Fruit fly (Drosophila melanogaster) whole organism, embryonic: ENCODE results near the gene Tm1.

Experiments used
- ATbp ChIP-seq: fragments of 200-800 bp; sonication (Bioruptor generic); optimal IDR thresholded peaks from 2 replicates; lab custom pipeline; 2017; ENCODE audit warnings: missing biosample characterization, mild to moderate bottlenecking, missing genetic modification characterization, missing genetic modification reagents
- Aef1 ChIP-seq: fragments of 200-800 bp; sonication (Bioruptor generic); IDR thresholded peaks from 3 replicates; pipeline ENCODE4 v1.3.6; 2022; ENCODE audit warnings: missing biosample characterization, missing genetic modification characterization
- CG10565 ChIP-seq: fragments of 200-800 bp; sonication (Bioruptor generic); optimal IDR thresholded peaks from 3 replicates; lab custom pipeline; 2016; ENCODE audit warnings: missing biosample characterization, mild to moderate bottlenecking, missing genetic modification characterization
- CG11696 ChIP-seq: fragments of 200-800 bp; sonication (Bioruptor generic); IDR thresholded peaks from 2 replicates; pipeline ENCODE4 v1.3.6; 2022; ENCODE audit warnings: missing biosample characterization, missing genetic modification characterization
- CG15073 ChIP-seq: fragments of 200-800 bp; sonication (Bioruptor generic); optimal IDR thresholded peaks from 2 replicates; lab custom pipeline; 2016; ENCODE audit warnings: missing biosample characterization, missing genetic modification characterization
- CG15269 ChIP-seq: fragments of 200-800 bp; sonication (Bioruptor generic); optimal IDR thresholded peaks from 2 replicates; lab custom pipeline; 2018; ENCODE audit warnings: missing biosample characterization, mild to moderate bottlenecking, missing genetic modification characterization, moderate library complexity
- CG1529 ChIP-seq: fragments of 200-800 bp; sonication (Bioruptor generic); optimal IDR thresholded peaks from 3 replicates; lab custom pipeline; 2018; ENCODE audit warnings: missing biosample characterization, missing genetic modification characterization
- CG16815 ChIP-seq: fragments of 200-800 bp; sonication (Bioruptor generic); optimal IDR thresholded peaks from 3 replicates; lab custom pipeline; 2017; ENCODE audit warnings: missing biosample characterization, mild to moderate bottlenecking, missing genetic modification characterization
- CG18262 ChIP-seq: fragments of 200-800 bp; optimal IDR thresholded peaks from 3 replicates; lab custom pipeline; 2019; ENCODE audit warnings: missing biosample characterization, mild to moderate bottlenecking, missing genetic modification characterization, moderate library complexity
- CG18599 ChIP-seq: fragments of 200-800 bp; sonication (Bioruptor generic); optimal IDR thresholded peaks from 3 replicates; lab custom pipeline; 2017; ENCODE audit warnings: missing biosample characterization, missing genetic modification characterization, mild to moderate bottlenecking, moderate library complexity, missing genetic modification reagents
- CG32772 ChIP-seq: fragments of 200-800 bp; sonication (Bioruptor generic); IDR thresholded peaks from 2 replicates; pipeline ENCODE4 v1.3.6; 2022; ENCODE audit warnings: missing biosample characterization, missing genetic modification characterization
- CG33557 ChIP-seq: fragments of 200-800 bp; sonication (Bioruptor generic); optimal IDR thresholded peaks from 2 replicates; lab custom pipeline; 2019; ENCODE audit warnings: missing biosample characterization, mild to moderate bottlenecking, missing genetic modification characterization, moderate library complexity
- CG34376 ChIP-seq: fragments of 200-800 bp; sonication (Bioruptor generic); optimal IDR thresholded peaks from 2 replicates; lab custom pipeline; 2018; ENCODE audit warnings: missing biosample characterization, mild to moderate bottlenecking, missing genetic modification characterization
- CG42726 ChIP-seq: fragments of 200-800 bp; sonication (Bioruptor generic); IDR thresholded peaks from 2 replicates; pipeline ENCODE4 v1.3.6; 2022; ENCODE audit warnings: missing biosample characterization, missing genetic modification characterization; ENCODE audit not compliant: partially characterized antibody
- CG4404 ChIP-seq: fragments of 200-800 bp; sonication (Bioruptor generic); IDR thresholded peaks from 2 replicates; pipeline ENCODE4 v1.3.6; 2022; ENCODE audit warnings: missing biosample characterization, missing genetic modification characterization
- CG5245 ChIP-seq: fragments of 200-800 bp; sonication (Bioruptor generic); optimal IDR thresholded peaks from 3 replicates; lab custom pipeline; 2016; ENCODE audit warnings: missing biosample characterization, missing genetic modification characterization
- CG6813 ChIP-seq: fragments of 200-800 bp; sonication (Bioruptor generic); optimal IDR thresholded peaks from 2 replicates; lab custom pipeline; 2017; ENCODE audit warnings: missing biosample characterization, missing genetic modification characterization, mild to moderate bottlenecking, moderate library complexity, missing genetic modification reagents
- CG7786 ChIP-seq: fragments of 200-800 bp; sonication (Bioruptor generic); optimal IDR thresholded peaks from 2 replicates; lab custom pipeline; 2016; ENCODE audit warnings: missing biosample characterization, missing genetic modification characterization
- CG9727 ChIP-seq: fragments of 200-800 bp; sonication (Bioruptor generic); optimal IDR thresholded peaks from 3 replicates; lab custom pipeline; 2017; ENCODE audit warnings: missing biosample characterization, mild to moderate bottlenecking, missing genetic modification characterization
- CG9817 ChIP-seq: fragments of 200-800 bp; sonication (Bioruptor generic); optimal IDR thresholded peaks from 2 replicates; lab custom pipeline; 2018; ENCODE audit warnings: missing biosample characterization, mild to moderate bottlenecking, missing genetic modification characterization, moderate library complexity
- CHES-1-like ChIP-seq: fragments of 200-800 bp; sonication (Bioruptor generic); optimal IDR thresholded peaks from 2 replicates; lab custom pipeline; 2016; ENCODE audit warnings: missing biosample characterization, missing genetic modification characterization
- Dip3 ChIP-seq: fragments of 200-800 bp; sonication (Bioruptor generic); optimal IDR thresholded peaks from 3 replicates; lab custom pipeline; 2016; ENCODE audit warnings: missing biosample characterization, missing genetic modification characterization
- Dref ChIP-seq: fragments of 200-800 bp; sonication (Bioruptor generic); IDR thresholded peaks from 2 replicates; pipeline ENCODE4 v1.3.6; 2022; ENCODE audit warnings: missing biosample characterization, missing genetic modification characterization
- Fer2 ChIP-seq: fragments of 200-800 bp; sonication (Bioruptor generic); optimal IDR thresholded peaks from 2 replicates; lab custom pipeline; 2018; ENCODE audit warnings: missing biosample characterization, mild to moderate bottlenecking, missing genetic modification characterization, moderate library complexity
- Gsc ChIP-seq: fragments of 200-800 bp; sonication (Bioruptor generic); IDR thresholded peaks from 2 replicates; pipeline ENCODE4 v1.3.6; 2022; ENCODE audit warnings: missing biosample characterization, missing genetic modification characterization
- Hmx ChIP-seq: fragments of 200-800 bp; sonication (Bioruptor generic); optimal IDR thresholded peaks from 2 replicates; lab custom pipeline; 2016; ENCODE audit warnings: missing biosample characterization, missing genetic modification characterization
- MTF-1 ChIP-seq: fragments of 200-800 bp; sonication (Bioruptor generic); optimal IDR thresholded peaks from 2 replicates; lab custom pipeline; 2018; ENCODE audit warnings: missing biosample characterization, mild to moderate bottlenecking, missing genetic modification characterization, borderline replicate concordance
- Mad ChIP-seq: fragments of 200-800 bp; sonication (Bioruptor generic); optimal IDR thresholded peaks from 2 replicates; lab custom pipeline; 2016; ENCODE audit warnings: missing biosample characterization, missing genetic modification characterization
- Med ChIP-seq: fragments of 200-800 bp; sonication (Bioruptor generic); peaks from one replicate; lab custom pipeline; 2016; ENCODE audit warnings: missing biosample characterization, missing genetic modification characterization, mild to moderate bottlenecking, inconsistent platforms, moderate library complexity
- Meics ChIP-seq: fragments of 200-800 bp; sonication (Bioruptor generic); optimal IDR thresholded peaks from 2 replicates; lab custom pipeline; 2017; ENCODE audit warnings: missing biosample characterization, mild to moderate bottlenecking, missing genetic modification characterization
- Myb ChIP-seq: fragments of 200-800 bp; sonication (Bioruptor generic); optimal IDR thresholded peaks from 2 replicates; lab custom pipeline; 2016; ENCODE audit warnings: missing biosample characterization, missing genetic modification characterization
- Nf-YA ChIP-seq: fragments of 200-800 bp; sonication (Bioruptor generic); IDR thresholded peaks from 2 replicates; pipeline ENCODE4 v1.3.6; 2022; ENCODE audit warnings: missing biosample characterization, missing genetic modification characterization
- Opbp ChIP-seq: fragments of 200-800 bp; sonication (Bioruptor generic); IDR thresholded peaks from 3 replicates; pipeline ENCODE4 v1.3.6; 2022; ENCODE audit warnings: missing biosample characterization, missing genetic modification characterization; ENCODE audit not compliant: partially characterized antibody
- Sry-β ChIP-seq: fragments of 200-800 bp; sonication (Bioruptor generic); optimal IDR thresholded peaks from 2 replicates; lab custom pipeline; 2018; ENCODE audit warnings: missing biosample characterization, mild to moderate bottlenecking, missing genetic modification characterization, moderate library complexity
- Taf1 ChIP-seq: fragments of 200-800 bp; sonication (Bioruptor generic); IDR thresholded peaks from 2 replicates; pipeline ENCODE4 v1.3.6; 2022; ENCODE audit warnings: missing biosample characterization, missing genetic modification characterization
- ab ChIP-seq: fragments of 200-800 bp; sonication (Bioruptor generic); optimal IDR thresholded peaks from 2 replicates; lab custom pipeline; 2016; ENCODE audit warnings: missing biosample characterization, missing genetic modification characterization
- bab2 ChIP-seq: fragments of 200-800 bp; sonication (Bioruptor generic); optimal IDR thresholded peaks from 2 replicates; lab custom pipeline; 2016; ENCODE audit warnings: missing biosample characterization, missing genetic modification characterization
- bcd ChIP-seq: fragments of 200-800 bp; sonication (Bioruptor generic); optimal IDR thresholded peaks from 2 replicates; lab custom pipeline; 2017; ENCODE audit warnings: missing biosample characterization, mild to moderate bottlenecking, missing genetic modification characterization
- cas ChIP-seq: fragments of 200-800 bp; sonication (Bioruptor generic); IDR thresholded peaks from 2 replicates; pipeline ENCODE4 v1.3.6; 2022; ENCODE audit warnings: missing biosample characterization, missing genetic modification characterization
- caup ChIP-seq: fragments of 200-800 bp; sonication (Bioruptor generic); optimal IDR thresholded peaks from 3 replicates; lab custom pipeline; 2017; ENCODE audit warnings: missing biosample characterization, mild to moderate bottlenecking, missing genetic modification characterization, moderate library complexity; ENCODE audit not compliant: severe bottlenecking
- chinmo ChIP-seq: fragments of 200-800 bp; sonication (Bioruptor generic); IDR thresholded peaks from 4 replicates; pipeline ENCODE4 v1.3.6; 2022; ENCODE audit warnings: missing biosample characterization, missing genetic modification characterization; ENCODE audit not compliant: partially characterized antibody
- crp ChIP-seq, 2 experiments: fragments of 200-800 bp; sonication (Bioruptor generic); optimal IDR thresholded peaks; 2 replicates in 1 of 2; 3 replicates in 1 of 2; lab custom pipeline; 2017; ENCODE audit warnings: missing biosample characterization in 2 of 2, missing genetic modification characterization in 2 of 2, mild to moderate bottlenecking in 1 of 2, moderate library complexity in 1 of 2
- disco-r ChIP-seq: fragments of 200-800 bp; sonication (Bioruptor generic); optimal IDR thresholded peaks from 2 replicates; lab custom pipeline; 2016; ENCODE audit warnings: missing biosample characterization, missing genetic modification characterization
- ems ChIP-seq: fragments of 200-800 bp; sonication (Bioruptor generic); optimal IDR thresholded peaks from 3 replicates; lab custom pipeline; 2016; ENCODE audit warnings: missing biosample characterization, missing genetic modification characterization
- gsb ChIP-seq: fragments of 200-800 bp; sonication (Bioruptor generic); IDR thresholded peaks from 2 replicates; pipeline ENCODE4 v1.3.6; 2022; ENCODE audit warnings: missing biosample characterization, missing genetic modification characterization
- h ChIP-seq: fragments of >200 bp; optimal IDR thresholded peaks from 2 replicates; lab custom pipeline; 2017
- jigr1 ChIP-seq: fragments of 200-800 bp; sonication (Bioruptor generic); IDR thresholded peaks from 3 replicates; pipeline ENCODE4 v1.3.6; 2022; ENCODE audit warnings: missing biosample characterization, missing genetic modification characterization
- maf-S ChIP-seq: fragments of 200-800 bp; sonication (Bioruptor generic); optimal IDR thresholded peaks from 2 replicates; lab custom pipeline; 2016; ENCODE audit warnings: missing biosample characterization, missing genetic modification characterization
- nerfin-1 ChIP-seq: fragments of 200-800 bp; sonication (Bioruptor generic); optimal IDR thresholded peaks from 3 replicates; lab custom pipeline; 2019; ENCODE audit warnings: missing biosample characterization, mild to moderate bottlenecking, missing genetic modification characterization, moderate library complexity
- odd ChIP-seq: fragments of 200-800 bp; sonication (Bioruptor generic); optimal IDR thresholded peaks from 2 replicates; lab custom pipeline; 2017; ENCODE audit warnings: missing biosample characterization, mild to moderate bottlenecking, missing genetic modification characterization
- pfk ChIP-seq: fragments of 200-800 bp; sonication (Bioruptor generic); optimal IDR thresholded peaks from 2 replicates; lab custom pipeline; 2018; ENCODE audit warnings: missing biosample characterization, mild to moderate bottlenecking, missing genetic modification characterization, moderate library complexity
- ssp ChIP-seq: fragments of 200-800 bp; sonication (Bioruptor generic); IDR thresholded peaks from 2 replicates; pipeline ENCODE4 v1.3.6; 2022; ENCODE audit warnings: missing biosample characterization, missing genetic modification characterization
- tap ChIP-seq: fragments of 200-800 bp; optimal IDR thresholded peaks from 3 replicates; lab custom pipeline; 2019; ENCODE audit warnings: missing biosample characterization, mild to moderate bottlenecking, missing genetic modification characterization, moderate library complexity

Gene Tm1

dm6 chr3R:15350993-15351426 lies 73.0 kb downstream of the Tm1 start, which contains the start of the genes Trs33 and Tmtc4 (continued):
- no peak for TF ChIP-seq CG11696 (GFP tag; lab: Robert Waterston, UW)
- TF ChIP-seq Hmx (GFP tag; lab: Kevin White, UChicago): no peak
- TF ChIP-seq CG32772 (GFP tag; lab: Robert Waterston, UW): no peak
- TF ChIP-seq disco-r (GFP tag; lab: Kevin White, UChicago): no peak
- TF ChIP-seq Fer2 (tag; lab: Kevin White, UChicago): peak; percentile 17
- no peak for TF ChIP-seq Dip3 (GFP tag; lab: Kevin White, UChicago)
- peak; percentile 89 for TF ChIP-seq Sry-β
- no peak for TF ChIP-seq Myb (GFP tag; lab: Kevin White, UChicago)
- peak; percentile 15 for TF ChIP-seq CG34376 (GFP tag; lab: Kevin White, UChicago)
- TF ChIP-seq Opbp (GFP tag; lab: Robert Waterston, UW): no peak
- no peak for TF ChIP-seq bab2 (GFP tag; lab: Kevin White, UChicago)
- TF ChIP-seq Med (GFP tag; lab: Kevin White, UChicago): peak; percentile 76
- no peak for TF ChIP-seq ssp (GFP tag; lab: Robert Waterston, UW)
- TF ChIP-seq ab: no peak
- TF ChIP-seq CG15073: no peak
- TF ChIP-seq cas (GFP tag; lab: Robert Waterston, UW): no peak
- TF ChIP-seq CG7786 (GFP tag; lab: Kevin White, UChicago): no peak
- TF ChIP-seq bcd: peak; percentile 26
- no peak for TF ChIP-seq CHES-1-like (GFP tag; lab: Kevin White, UChicago)
- TF ChIP-seq h (lab: Kevin White, UChicago): no peak
- no peak for TF ChIP-seq caup (GFP tag; lab: Kevin White, UChicago)
- no peak for TF ChIP-seq Gsc
- TF ChIP-seq CG16815 (GFP tag; lab: Kevin White, UChicago): no peak
- TF ChIP-seq chinmo (GFP tag; lab: Robert Waterston, UW): no peak
- peak; percentile 46 for TF ChIP-seq nerfin-1
- no peak for TF ChIP-seq CG10565
- no peak for TF ChIP-seq CG4404 (GFP tag; lab: Robert Waterston, UW)
- no peak for TF ChIP-seq Nf-YA (GFP tag; lab: Robert Waterston, UW)
- TF ChIP-seq CG18262 (tag; lab: Kevin White, UChicago): peak; percentile 50
- no peak for TF ChIP-seq Dref
- TF ChIP-seq CG1529 (GFP tag; lab: Kevin White, UChicago): no peak
- TF ChIP-seq odd (GFP tag; lab: Kevin White, UChicago): no peak
- no peak for TF ChIP-seq Mad (GFP tag; lab: Kevin White, UChicago)
- TF ChIP-seq Aef1 (GFP tag; lab: Robert Waterston, UW): peak; percentile 43; the same call in 2 of the 3 replicates
- no peak for TF ChIP-seq ems (GFP tag; lab: Kevin White, UChicago)
- peak; percentile 34 for TF ChIP-seq CG33557
- TF ChIP-seq Taf1 (GFP tag; lab: Robert Waterston, UW): no peak
- no peak for TF ChIP-seq MTF-1 (GFP tag; lab: Kevin White, UChicago)
- no peak for TF ChIP-seq jigr1 (GFP tag; lab: Robert Waterston, UW)
- no peak for TF ChIP-seq maf-S (GFP tag; lab: Kevin White, UChicago)
- peak in 1 of 2 experiments; percentile 89 for TF ChIP-seq crp (GFP tag; optimal IDR thresholded peaks at IDR 0.05; lab: Kevin White, UChicago)
- peak; percentile 53 for TF ChIP-seq CG9817 (tag; lab: Kevin White, UChicago)

- TF ChIP-seq pfk (GFP tag; lab: Kevin White, UChicago) (no peak), Meics (GFP tag; lab: Kevin White, UChicago) (peak; percentile 5), CG42726 (no peak), gsb (GFP tag; lab: Robert Waterston, UW) (no peak), CG9727 (GFP tag; lab: Kevin White, UChicago) (peak; percentile 3), CG5245 (no peak), CG18599 (GFP tag; lab: Kevin White, UChicago) (peak; percentile 20), CG6813 (GFP tag; lab: Kevin White, UChicago) (peak; percentile 44), ATbp (peak; percentile 44), tap (tag; lab: Kevin White, UChicago) (no peak), CG15269 (tag; lab: Kevin White, UChicago) (no peak)
Measured at dm6 chr3R:15354019-15354418, 76.0 kb downstream of the Tm1 start.
